Fruit fly (Drosophila melanogaster): ENCODE results near the gene PIG-F.

DNA sequence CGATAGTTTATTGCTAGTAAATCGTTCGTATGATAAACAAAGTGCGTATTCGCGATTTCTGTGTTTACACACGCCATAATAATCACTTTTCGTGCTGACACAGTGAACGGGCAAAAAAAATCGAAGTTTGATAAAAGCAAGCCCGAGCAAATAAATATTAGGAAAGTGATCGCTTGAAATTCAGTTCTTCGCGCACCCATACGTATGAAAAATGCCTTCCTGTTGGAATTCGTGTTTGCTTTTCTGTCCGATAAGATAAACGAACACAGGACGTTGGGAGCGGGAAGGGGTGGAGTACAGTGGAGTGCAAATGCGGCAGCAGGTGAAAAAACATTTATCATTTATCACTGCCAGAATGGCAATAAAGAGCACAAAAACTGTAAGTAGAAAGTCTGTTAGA lies 18.4 kb downstream of the PIG-F start:
- TF ChIP-seq Opbp (GFP tag; IDR thresholded peaks at IDR 0.05; ENCODE audit: partially characterized antibody): 0 out of 3 replicates have a peak, but pooled peaks have one; percentile 38
- TF ChIP-seq CG5180 (GFP tag; optimal IDR thresholded peaks at IDR 0.05): no peak
- no peak for TF ChIP-seq HHEX (GFP tag; optimal IDR thresholded peaks at IDR 0.05)
- no peak for TF ChIP-seq CG12104 (GFP tag; optimal IDR thresholded peaks at IDR 0.05)
- no peak for TF ChIP-seq slou (GFP tag; optimal IDR thresholded peaks at IDR 0.05)
- no peak for TF ChIP-seq Stat92E (GFP tag; optimal IDR thresholded peaks at IDR 0.05)
- no peak for TF ChIP-seq CG14965 (GFP tag; optimal IDR thresholded peaks at IDR 0.05; ENCODE audit: borderline replicate concordance)
- no peak for TF ChIP-seq run (tag; optimal IDR thresholded peaks at IDR 0.05)
- no peak for TF ChIP-seq Gug (GFP tag; IDR thresholded peaks at IDR 0.05)
- TF ChIP-seq CG2889 (GFP tag; IDR thresholded peaks at IDR 0.05): no peak
- no peak for TF ChIP-seq CG10565 (GFP tag; optimal IDR thresholded peaks at IDR 0.05)
- TF ChIP-seq NC2α (GFP tag; optimal IDR thresholded peaks at IDR 0.05): no peak
- TF ChIP-seq Pdp1 (GFP tag; optimal IDR thresholded peaks at IDR 0.05): no peak
- no peak for TF ChIP-seq CG8290 (GFP tag; optimal IDR thresholded peaks at IDR 0.05)
- no peak for TF ChIP-seq CG8290 (tag; optimal IDR thresholded peaks at IDR 0.05)

All from whole organism, embryonic.